Fruit fly (Drosophila melanogaster): ENCODE measurements around the gene CG34244.

CG34244 gene

DNA sequence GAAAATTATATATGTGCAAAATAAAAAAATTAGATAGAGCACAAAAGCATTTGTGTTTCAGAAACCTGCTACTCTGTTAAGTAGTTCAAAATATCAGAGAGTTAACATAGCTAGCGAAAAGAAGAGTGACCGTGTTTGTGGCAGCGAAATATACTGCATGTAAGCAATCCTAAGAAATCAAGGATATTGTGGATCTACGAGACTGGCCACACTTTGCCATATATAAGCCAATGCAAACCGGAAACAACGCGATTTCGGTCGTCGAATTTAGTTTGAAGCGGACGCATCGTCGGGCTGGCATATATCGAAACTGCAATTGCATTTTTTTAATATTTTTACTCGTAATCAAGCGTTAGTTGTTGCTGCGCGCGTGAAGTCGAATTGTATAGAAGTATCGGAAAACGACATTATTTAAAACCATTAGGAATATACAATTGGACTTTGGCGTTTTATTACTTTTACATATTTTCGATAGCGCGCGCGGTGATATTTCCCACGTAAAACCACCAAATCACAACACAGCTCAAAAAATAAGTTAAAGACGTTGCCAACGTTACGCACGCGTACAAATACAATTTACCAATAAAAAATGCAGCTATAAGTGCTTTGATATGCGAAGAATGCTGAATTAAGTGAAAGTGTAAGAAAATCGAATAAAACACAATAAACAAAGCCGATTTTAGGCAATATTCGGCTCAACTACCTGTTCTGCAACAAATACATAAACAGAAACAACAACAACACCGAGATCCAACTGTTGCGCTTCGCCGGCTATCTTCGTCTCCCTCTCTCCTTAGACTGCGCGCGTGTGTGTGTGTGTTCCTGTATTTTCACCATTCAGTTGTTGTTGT lies 44.9 kb downstream of the CG34244 start, which contains the start of gene nuf:
Gene nuf, plus strand, starts transcription at position 246 of the 851 bp plus-strand sequence.
- TF ChIP-seq noc (tag; optimal IDR thresholded peaks at IDR 0.05), result peak; percentile 19

DNA sequence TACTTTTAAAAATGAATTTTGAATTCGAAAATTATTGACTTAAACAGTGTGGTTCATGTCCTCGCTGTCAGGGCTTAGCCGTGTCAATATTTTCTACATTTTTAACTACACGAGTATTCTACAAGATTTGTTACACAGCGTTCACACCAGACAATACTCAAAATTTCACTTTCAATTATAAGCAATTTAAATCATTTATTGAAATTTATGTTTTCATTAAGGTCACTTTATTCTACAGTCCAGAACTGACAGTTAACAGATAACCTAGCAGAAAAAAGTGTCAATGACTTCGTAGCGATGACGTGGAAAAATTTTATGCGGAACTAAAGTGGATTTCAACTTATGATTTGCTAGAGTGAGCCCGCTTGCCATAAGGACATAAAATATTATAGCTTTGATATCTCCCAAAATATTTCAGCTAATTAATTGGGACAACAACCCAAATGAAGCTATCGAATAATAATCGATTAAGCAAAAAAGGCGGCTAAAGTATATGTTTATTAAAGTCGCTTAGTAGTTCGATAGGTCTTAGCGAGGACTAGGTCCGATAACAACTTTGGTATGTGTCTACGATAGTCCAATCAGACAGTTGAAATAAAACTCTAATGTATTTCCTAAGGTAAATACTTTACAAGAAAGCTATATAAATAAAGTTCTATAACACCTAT lies 45.6 kb downstream of the CG34244 start:
- TF ChIP-seq noc (tag; optimal IDR thresholded peaks at IDR 0.05), result no peak

DNA sequence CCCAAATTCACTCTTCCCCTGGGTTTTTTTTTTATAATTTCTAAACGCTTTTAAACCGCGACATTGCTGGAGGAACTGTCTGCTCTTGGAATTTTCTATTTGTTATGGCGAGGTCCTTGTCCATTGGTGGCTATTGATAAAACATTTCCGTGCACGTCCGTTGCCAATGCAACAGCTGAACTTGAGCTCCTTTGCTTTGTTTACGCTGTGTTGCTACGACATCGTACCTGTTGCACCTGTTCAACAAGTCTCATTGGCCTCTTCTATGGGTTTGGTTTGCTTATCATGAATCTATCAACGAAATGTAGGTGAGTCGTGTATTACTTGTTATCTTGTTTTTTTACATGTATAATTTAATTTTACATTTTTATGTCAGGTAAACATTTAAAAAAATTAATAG lies 46.3 kb downstream of the CG34244 start, which contains the start of gene nan:
Gene nan, minus strand, starts transcription at position 218 of the 400 bp plus-strand sequence.
- no peak for TF ChIP-seq noc (tag; optimal IDR thresholded peaks at IDR 0.05)
